Worm (Caenorhabditis elegans): ENCODE data around the gene appg-1.

appg-1 gene

ce11 chrII:10325615-10326232 lies at the start of gene appg-1:
Gene appg-1, plus strand, starts transcription at chrII:10326041.
- TF ChIP-seq sup-37 (GFP tag; optimal IDR thresholded peaks at IDR 0.05) (no peak), zag-1 (tag; optimal IDR thresholded peaks at IDR 0.05) (no peak), lin-13 (GFP tag; optimal IDR thresholded peaks at IDR 0.05) (no peak), pag-3 (tag; optimal IDR thresholded peaks at IDR 0.05; ENCODE audit: borderline replicate concordance, insufficient read depth) (no peak), swsn-7 (tag; optimal IDR thresholded peaks at IDR 0.05) (no peak), tbx-2 (tag; optimal IDR thresholded peaks at IDR 0.05) (no peak), efl-1 (optimal IDR thresholded peaks at IDR 0.05) (no peak), efl-1 (GFP tag; optimal IDR thresholded peaks at IDR 0.05 in 1 of 2) (no peak), nhr-237 (tag; optimal IDR thresholded peaks at IDR 0.05) (no peak), ama-1 (optimal IDR thresholded peaks at IDR 0.05) (no peak), mef-2 (tag; optimal IDR thresholded peaks at IDR 0.05) (no peak), nhr-77 (tag; optimal IDR thresholded peaks at IDR 0.05) (no peak), pax-3 (tag; optimal IDR thresholded peaks at IDR 0.05) (no peak), lin-39 (tag; optimal IDR thresholded peaks at IDR 0.05) (no peak), hlh-4 (tag; optimal IDR thresholded peaks at IDR 0.05) (no peak), Y116A8C.19 (tag; optimal IDR thresholded peaks at IDR 0.05; ENCODE audit: borderline replicate concordance) (no peak), efl-3 (GFP tag; optimal IDR thresholded peaks at IDR 0.05) (no peak), unc-98 (GFP tag; IDR thresholded peaks at IDR 0.05) (no peak)

DNA sequence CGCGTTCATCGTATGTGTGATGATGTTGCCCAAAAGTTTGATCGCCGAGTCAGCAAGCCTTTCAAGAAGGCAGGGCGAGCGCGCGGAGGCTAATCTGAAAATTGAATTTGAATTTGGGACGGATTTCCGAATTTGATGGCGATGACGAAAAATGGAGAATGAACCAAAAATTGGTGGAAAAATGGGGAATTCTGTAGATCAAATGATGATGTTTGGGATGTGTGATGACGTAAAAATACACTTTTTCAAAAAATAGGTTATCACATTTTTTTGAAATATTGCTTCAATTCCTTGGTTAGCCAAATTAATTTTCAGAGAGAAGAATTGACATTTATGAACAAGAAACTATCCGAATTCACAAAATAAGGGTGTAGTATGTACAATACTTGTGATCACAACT lies 46.3 kb upstream of the appg-1 start, which contains the start of gene ZK971.1:
Gene ZK971.1 (minus strand): TSS at position 101 of the 400 bp plus-strand sequence.
- TF ChIP-seq swsn-7 (tag; optimal IDR thresholded peaks at IDR 0.05) (no peak), skn-1 (tag; optimal IDR thresholded peaks at IDR 0.05) (no peak), lin-13 (GFP tag; optimal IDR thresholded peaks at IDR 0.05) (no peak), snu-23 (GFP tag; optimal IDR thresholded peaks at IDR 0.05) (no peak), fkh-10 (GFP tag; optimal IDR thresholded peaks at IDR 0.05) (no peak)

DNA sequence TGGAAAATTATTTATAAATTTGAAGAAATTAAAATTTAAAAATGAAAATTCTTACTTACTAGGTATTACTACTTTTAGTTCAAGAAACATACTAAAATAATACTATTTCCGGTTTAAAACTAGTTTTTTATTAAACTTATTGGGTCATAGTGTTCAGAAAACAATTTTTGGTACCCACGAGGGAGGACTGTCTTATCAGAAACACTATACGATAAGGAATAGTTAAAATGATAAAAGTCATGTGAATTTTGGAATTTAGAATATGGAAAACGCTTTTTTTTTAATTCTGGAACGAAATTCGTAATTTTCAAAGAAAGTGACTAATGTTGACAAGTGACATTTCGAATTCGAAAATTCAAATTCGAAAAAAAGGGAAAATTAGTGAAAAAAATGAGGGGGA lies 44.2 kb upstream of the appg-1 start:
- TF ChIP-seq lin-15B (tag; optimal IDR thresholded peaks at IDR 0.05) (no peak), fkh-8 (tag; optimal IDR thresholded peaks at IDR 0.05) (no peak), elt-3 (tag; optimal IDR thresholded peaks at IDR 0.05) (no peak), efl-1 (optimal IDR thresholded peaks at IDR 0.05) (no peak), efl-1 (GFP tag; optimal IDR thresholded peaks at IDR 0.05 in 1 of 2) (peak in 1 of 2 experiments; percentile 58), ets-5 (GFP tag; IDR thresholded peaks at IDR 0.05) (no peak), ceh-88 (GFP tag; IDR thresholded peaks at IDR 0.05) (no peak), elt-2 (tag; optimal IDR thresholded peaks at IDR 0.05) (peak; percentile 72), lin-14 (GFP tag; optimal IDR thresholded peaks at IDR 0.05) (no peak), nhr-77 (tag; optimal IDR thresholded peaks at IDR 0.05) (no peak), lin-13 (GFP tag; optimal IDR thresholded peaks at IDR 0.05) (no peak), lin-35 (GFP tag; optimal IDR thresholded peaks at IDR 0.05) (peak in 1 of 2 experiments; percentile 12), ztf-4 (tag; optimal IDR thresholded peaks at IDR 0.05) (no peak)

DNA sequence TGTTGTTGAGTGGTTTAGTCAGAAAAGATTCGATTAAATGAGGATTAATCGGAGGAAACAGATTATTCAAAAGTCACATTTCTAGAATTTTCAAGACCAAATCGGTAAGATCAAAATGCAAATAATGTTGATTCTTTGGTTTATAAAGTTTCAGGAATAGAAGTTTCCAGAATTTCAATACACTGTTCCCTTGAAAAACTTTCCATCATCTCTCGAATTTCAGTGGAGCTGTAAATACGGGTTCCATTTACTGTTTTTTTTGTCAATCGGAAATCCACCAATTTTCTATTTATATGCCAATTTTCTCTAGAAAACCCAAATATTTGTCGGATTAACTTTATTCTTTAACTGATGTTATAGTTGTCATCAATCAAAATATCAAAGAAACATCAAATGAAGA lies 42.7 kb upstream of the appg-1 start:
- TF ChIP-seq hpl-2 (GFP tag; optimal IDR thresholded peaks at IDR 0.05) (no peak), aha-1 (tag; optimal IDR thresholded peaks at IDR 0.05) (no peak), ces-1 (GFP tag; optimal IDR thresholded peaks at IDR 0.05) (no peak), ceh-90 (tag; optimal IDR thresholded peaks at IDR 0.05) (no peak), lin-13 (GFP tag; optimal IDR thresholded peaks at IDR 0.05) (no peak), swsn-7 (tag; optimal IDR thresholded peaks at IDR 0.05) (no peak), fkh-8 (tag; optimal IDR thresholded peaks at IDR 0.05) (peak; percentile 33), lin-14 (GFP tag; optimal IDR thresholded peaks at IDR 0.05) (no peak), dsc-1 (tag; optimal IDR thresholded peaks at IDR 0.05) (peak; percentile 56), isw-1 (GFP tag; IDR thresholded peaks at IDR 0.05) (no peak), snu-23 (GFP tag; optimal IDR thresholded peaks at IDR 0.05) (no peak), blmp-1 (tag; optimal IDR thresholded peaks at IDR 0.05) (no peak), lin-35 (GFP tag; optimal IDR thresholded peaks at IDR 0.05) (no peak), fkh-10 (GFP tag; optimal IDR thresholded peaks at IDR 0.05) (no peak)

All from whole organism, L1 larva.